Worm (Caenorhabditis elegans) whole organism, mixed stage, embryonic: ENCODE data around the gene R09A1.3.

Experiments
- bed-3 ChIP-seq: fragments of 200-800 bp; sonication (Bioruptor generic); optimal IDR thresholded peaks from 3 replicates; lab custom pipeline; 2018; ENCODE audit warnings: mild to moderate bottlenecking, missing genetic modification characterization, moderate library complexity, missing compliant biosample characterization
- unc-62 ChIP-seq: fragments of 150-350 bp; optimal IDR thresholded peaks from 2 replicates; lab custom pipeline; 2014; ENCODE audit warnings: missing biosample characterization, missing genetic modification reagents, missing genetic modification characterization

DNA sequence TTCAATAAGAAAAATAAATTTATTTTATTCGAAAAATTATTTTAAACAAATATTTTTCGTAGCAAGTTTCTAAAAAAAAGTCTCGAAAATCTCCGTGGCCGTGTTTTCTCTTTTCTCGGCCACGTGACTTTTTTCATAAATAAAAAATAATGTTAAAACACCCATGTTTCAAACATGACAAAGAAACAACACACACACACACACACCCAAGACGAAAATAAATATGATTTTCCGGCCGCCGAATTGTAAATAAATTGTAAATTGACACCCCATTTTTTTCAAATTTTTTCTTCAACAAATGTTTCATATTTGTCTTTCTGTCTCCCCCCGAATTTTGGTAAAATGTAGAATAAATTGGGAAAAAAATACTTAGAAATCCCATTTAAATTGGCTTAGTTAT lies 49.0 kb downstream of the R09A1.3 start:
- no peak for TF ChIP-seq bed-3
- TF ChIP-seq unc-62: no peak
